Fruit fly (Drosophila melanogaster): Measurements from ENCODE around the gene hoe2.

Gene hoe2

dm6 chr2L:4915715-4916153, 20.5 kb downstream of the hoe2 start (continued):
- no peak for TF ChIP-seq tx (GFP tag; optimal IDR thresholded peaks at IDR 0.05)
- no peak for TF ChIP-seq twi (tag; optimal IDR thresholded peaks at IDR 0.05)
- TF ChIP-seq Sry-δ (GFP tag; optimal IDR thresholded peaks at IDR 0.05), result no peak
- TF ChIP-seq CG1233 (GFP tag; optimal IDR thresholded peaks at IDR 0.05), result no peak
- no peak for TF ChIP-seq CG4328 (GFP tag; optimal IDR thresholded peaks at IDR 0.05)
- no peak for TF ChIP-seq CG11093 (GFP tag; IDR thresholded peaks at IDR 0.05)
- peak; percentile 28 for TF ChIP-seq CG1529 (GFP tag; optimal IDR thresholded peaks at IDR 0.05)
- TF ChIP-seq zen2 (GFP tag; IDR thresholded peaks at IDR 0.05; ENCODE audit: partially characterized antibody), result no peak
- TF ChIP-seq psq (GFP tag; optimal IDR thresholded peaks at IDR 0.05), result no peak
- TF ChIP-seq dysf (GFP tag; IDR thresholded peaks at IDR 0.05), result peak; percentile 36; the same call in 1 of the 3 replicates
- TF ChIP-seq tup (GFP tag; optimal IDR thresholded peaks at IDR 0.05), result no peak
- TF ChIP-seq CG12769 (tag; optimal IDR thresholded peaks at IDR 0.05), result no peak
- TF ChIP-seq ci (GFP tag; IDR thresholded peaks at IDR 0.05), result 0 out of 3 replicates have a peak, but pooled peaks have one; percentile 40
- TF ChIP-seq gcm2 (GFP tag; optimal IDR thresholded peaks at IDR 0.05), result no peak
- no peak for TF ChIP-seq MTF-1 (GFP tag; optimal IDR thresholded peaks at IDR 0.05; ENCODE audit: borderline replicate concordance)
- no peak for TF ChIP-seq gsb (GFP tag; IDR thresholded peaks at IDR 0.05)
- peak; percentile 1 for TF ChIP-seq cwo (GFP tag; optimal IDR thresholded peaks at IDR 0.05)
- peak; percentile 46 for TF ChIP-seq CG4360 (GFP tag; IDR thresholded peaks at IDR 0.05)
- no peak for TF ChIP-seq CHES-1-like (GFP tag; optimal IDR thresholded peaks at IDR 0.05)
- no peak for TF ChIP-seq sob (GFP tag; IDR thresholded peaks at IDR 0.05)
- TF ChIP-seq CG10209 (GFP tag; optimal IDR thresholded peaks at IDR 0.05), result peak; percentile 19
- peak; percentile 41 for TF ChIP-seq CG8924 (tag; optimal IDR thresholded peaks at IDR 0.05)
- no peak for TF ChIP-seq CG11560 (tag; IDR thresholded peaks at IDR 0.05)
- peak; percentile 57 for TF ChIP-seq CG18262 (tag; optimal IDR thresholded peaks at IDR 0.05)
- TF ChIP-seq Rx (GFP tag; IDR thresholded peaks at IDR 0.05), result no peak
- no peak for TF ChIP-seq grn (GFP tag; optimal IDR thresholded peaks at IDR 0.05)
- TF ChIP-seq CG9876 (GFP tag; optimal IDR thresholded peaks at IDR 0.05), result no peak
- TF ChIP-seq cato (GFP tag; optimal IDR thresholded peaks at IDR 0.05; ENCODE audit: borderline replicate concordance), result no peak
- no peak for TF ChIP-seq Dbx (GFP tag; IDR thresholded peaks at IDR 0.05)
- no peak for TF ChIP-seq bowl (GFP tag; IDR thresholded peaks at IDR 0.05)
- peak; percentile 64 for TF ChIP-seq CG10979 (tag; optimal IDR thresholded peaks at IDR 0.05)
- no peak for TF ChIP-seq CG16815 (GFP tag; optimal IDR thresholded peaks at IDR 0.05)
- no peak for TF ChIP-seq Atf3 (GFP tag; optimal IDR thresholded peaks at IDR 0.05)
- no peak; the same call in 1 of the 2 replicates for TF ChIP-seq E2f1 (GFP tag; IDR thresholded peaks at IDR 0.05)
- peak; percentile 3 for TF ChIP-seq CG3281 (GFP tag; optimal IDR thresholded peaks at IDR 0.05)
- no peak for TF ChIP-seq Bteb2 (GFP tag; optimal IDR thresholded peaks at IDR 0.05)
- TF ChIP-seq CG8359 (GFP tag; optimal IDR thresholded peaks at IDR 0.05; ENCODE audit: borderline replicate concordance), result peak; percentile 7
- no peak for TF ChIP-seq Dad (GFP tag; optimal IDR thresholded peaks at IDR 0.05)
- no peak for TF ChIP-seq sc (optimal IDR thresholded peaks at IDR 0.05)
- no peak for TF ChIP-seq sc (GFP tag; optimal IDR thresholded peaks at IDR 0.05)
- peak; percentile 51 for TF ChIP-seq dmrt99B (tag; optimal IDR thresholded peaks at IDR 0.05)
- peak; percentile 11 for TF ChIP-seq CG30431 (GFP tag; optimal IDR thresholded peaks at IDR 0.05)
- no peak for TF ChIP-seq CG13287 (GFP tag; IDR thresholded peaks at IDR 0.05; ENCODE audit: partially characterized antibody)
- peak; percentile 54 for TF ChIP-seq crol (GFP tag; IDR thresholded peaks at IDR 0.05)
- TF ChIP-seq CG5180 (GFP tag; optimal IDR thresholded peaks at IDR 0.05), result no peak
- TF ChIP-seq Ada2b (GFP tag; IDR thresholded peaks at IDR 0.05), result no peak
- TF ChIP-seq Bgb (GFP tag; IDR thresholded peaks at IDR 0.05; ENCODE audit: partially characterized antibody), result no peak
- no peak for TF ChIP-seq Nf-YB (GFP tag; optimal IDR thresholded peaks at IDR 0.05)
- no peak for TF ChIP-seq eyg (GFP tag; optimal IDR thresholded peaks at IDR 0.05)
- no peak for TF ChIP-seq luna (GFP tag; optimal IDR thresholded peaks at IDR 0.05)
- TF ChIP-seq Sox102F (GFP tag; optimal IDR thresholded peaks at IDR 0.05), result peak; percentile 39
- no peak for TF ChIP-seq da (GFP tag; optimal IDR thresholded peaks at IDR 0.05)

Measured in whole organism, embryonic.